Worm (Caenorhabditis elegans): ENCODE data around the gene F28H7.2.

F28H7.2 gene

DNA sequence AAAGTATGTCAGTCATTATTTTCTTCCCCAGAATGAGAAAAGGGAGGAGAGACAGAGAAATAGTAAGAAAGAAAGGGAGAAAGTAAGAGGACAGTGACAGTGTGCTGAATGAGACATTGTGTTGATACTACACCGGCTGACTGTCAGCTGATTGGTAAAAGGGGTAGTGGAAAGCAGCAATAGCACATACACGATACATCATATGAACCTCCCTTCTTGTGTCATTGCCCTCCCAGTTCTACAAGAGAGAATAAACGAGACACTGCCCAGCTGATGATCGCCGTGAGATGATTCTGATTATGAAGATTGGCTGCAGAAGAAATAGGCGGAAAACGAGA is 27.9 kb upstream of the F28H7.2 start (continued):
- 0 out of 2 replicates have a peak, but pooled peaks have one; percentile 30 for TF ChIP-seq pbrm-1 (GFP tag; IDR thresholded peaks at IDR 0.05)
- TF ChIP-seq C17E4.6 (GFP tag; IDR thresholded peaks at IDR 0.05) = no peak
- no peak for TF ChIP-seq nhr-120 (GFP tag; IDR thresholded peaks at IDR 0.05)
- TF ChIP-seq madf-3 (GFP tag; IDR thresholded peaks at IDR 0.05) = no peak
- no peak for TF ChIP-seq cebp-1 (GFP tag; IDR thresholded peaks at IDR 0.05)
- peak; percentile 82 for TF ChIP-seq cebp-1 (tag; optimal IDR thresholded peaks at IDR 0.05)
- TF ChIP-seq rcor-1 (GFP tag; IDR thresholded peaks at IDR 0.05) = 0 out of 2 replicates have a peak, but pooled peaks have one; percentile 3
- TF ChIP-seq nhr-90 (tag; optimal IDR thresholded peaks at IDR 0.05) = no peak
- no peak for TF ChIP-seq rpc-1 (optimal IDR thresholded peaks at IDR 0.05)
- no peak for TF ChIP-seq rpc-1 (tag; optimal IDR thresholded peaks at IDR 0.05)
- no peak for TF ChIP-seq T07F8.4 (tag; optimal IDR thresholded peaks at IDR 0.05)
- TF ChIP-seq nhr-27 (tag; optimal IDR thresholded peaks at IDR 0.05) = no peak
- no peak for TF ChIP-seq Y56A3A.18 (GFP tag; IDR thresholded peaks at IDR 0.05)
- TF ChIP-seq unc-62 (GFP tag; optimal IDR thresholded peaks at IDR 0.05) = peak; percentile 40
- no peak for TF ChIP-seq F10E7.11 (tag; optimal IDR thresholded peaks at IDR 0.05)
- no peak for TF ChIP-seq unc-130 (GFP tag; optimal IDR thresholded peaks at IDR 0.05)
- no peak for TF ChIP-seq lin-26 (GFP tag; IDR thresholded peaks at IDR 0.05)
- no peak for TF ChIP-seq nfyb-1 (GFP tag; IDR thresholded peaks at IDR 0.05)
- no peak for TF ChIP-seq ZK185.1 (tag; optimal IDR thresholded peaks at IDR 0.05; ENCODE audit: poor library complexity, severe bottlenecking)
- TF ChIP-seq cebp-2 (GFP tag; IDR thresholded peaks at IDR 0.05) = no peak
- TF ChIP-seq ztf-22 (GFP tag; optimal IDR thresholded peaks at IDR 0.05) = no peak
- no peak for TF ChIP-seq F52B5.7 (tag; optimal IDR thresholded peaks at IDR 0.05)
- no peak for TF ChIP-seq snpc-4 (GFP tag; optimal IDR thresholded peaks at IDR 0.05)
- TF ChIP-seq snpc-4 (tag; optimal IDR thresholded peaks at IDR 0.05) = peak in 2 of 4 experiments; percentile 9 to 18
- TF ChIP-seq lin-54 (GFP tag; optimal IDR thresholded peaks at IDR 0.05) = no peak
- TF ChIP-seq K12H6.12 (tag; optimal IDR thresholded peaks at IDR 0.05) = no peak
- peak; percentile 24 for TF ChIP-seq lin-40 (tag; optimal IDR thresholded peaks at IDR 0.05)
- TF ChIP-seq nfya-1 (tag; optimal IDR thresholded peaks at IDR 0.05; ENCODE audit: borderline replicate concordance, insufficient read depth) = no peak
- TF ChIP-seq ceh-27 (GFP tag; optimal IDR thresholded peaks at IDR 0.05) = peak; percentile 44
- TF ChIP-seq attf-5 (GFP tag; optimal IDR thresholded peaks at IDR 0.05) = peak; percentile 49

DNA sequence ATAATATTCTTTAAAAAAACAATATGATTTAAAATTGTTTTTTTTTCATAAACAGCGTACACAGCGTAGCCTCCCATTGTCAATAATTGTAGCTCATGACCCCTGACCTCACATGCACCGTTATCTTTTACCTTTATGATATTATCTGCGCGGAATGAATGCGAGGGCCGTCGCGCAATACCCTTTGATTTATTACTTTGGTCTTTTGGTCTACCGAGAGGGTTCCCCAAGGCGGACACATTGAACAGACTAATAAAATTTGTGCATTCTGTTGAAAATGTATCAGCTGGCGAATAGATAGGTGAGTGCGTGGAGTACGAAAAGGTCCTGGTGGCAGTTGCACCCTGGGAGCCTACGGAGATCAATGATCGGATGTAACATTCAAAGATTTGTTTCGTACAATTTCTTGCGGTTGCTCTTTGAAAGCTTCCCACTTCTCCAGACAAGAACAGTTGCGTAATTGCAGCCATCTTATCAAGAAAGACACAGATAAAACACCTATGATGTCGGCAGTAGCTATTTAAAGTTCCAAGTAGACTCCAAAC is 27.3 kb upstream of the F28H7.2 start:
- no peak for TF ChIP-seq hmg-1.2 (GFP tag; IDR thresholded peaks at IDR 0.05)

DNA sequence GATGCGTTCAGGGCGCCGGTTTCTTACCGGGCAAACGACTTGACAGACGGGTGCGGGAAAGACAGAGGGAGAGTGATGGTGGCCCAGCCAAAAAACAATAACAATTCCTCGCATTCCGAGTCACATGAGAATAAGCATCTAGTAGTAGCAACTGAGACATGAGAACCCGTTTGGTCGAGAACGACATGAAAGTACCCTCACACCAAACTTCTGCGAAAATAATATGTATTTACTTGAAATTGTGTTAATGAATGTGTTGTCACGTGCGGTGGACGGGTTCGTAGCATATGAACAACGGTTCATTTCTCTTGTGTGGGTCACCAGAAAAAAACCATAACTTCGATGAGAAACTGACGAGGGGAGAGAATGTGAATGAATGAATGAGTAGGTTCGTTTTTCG is 26.8 kb upstream of the F28H7.2 start:
- no peak for TF ChIP-seq ztf-6 (GFP tag; IDR thresholded peaks at IDR 0.05)

DNA sequence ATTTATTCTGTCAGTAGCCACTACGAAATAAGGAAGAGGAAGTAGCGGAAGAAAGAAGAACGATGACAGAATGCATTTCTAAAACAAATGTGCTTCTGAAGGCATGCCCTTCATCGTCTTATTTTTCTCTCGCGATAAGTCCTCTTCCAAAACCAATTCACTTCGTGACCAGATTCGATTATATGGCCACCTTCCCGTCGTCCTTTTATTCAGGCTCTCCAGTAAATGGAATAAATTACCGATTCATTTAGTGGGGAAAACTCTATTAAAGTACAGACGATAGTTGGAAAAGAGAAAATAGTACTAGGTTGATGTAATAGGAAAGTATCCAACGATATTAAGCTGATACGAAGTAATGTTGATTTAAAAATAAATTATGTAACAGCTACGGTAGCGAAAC is 26.4 kb upstream of the F28H7.2 start:
- TF ChIP-seq nhr-179 (tag; optimal IDR thresholded peaks at IDR 0.05) (no peak), hsf-1 (GFP tag; IDR thresholded peaks at IDR 0.05) (no peak), snpc-3.4 (tag; optimal IDR thresholded peaks at IDR 0.05) (no peak), F55B11.4 (tag; optimal IDR thresholded peaks at IDR 0.05; ENCODE audit: borderline replicate concordance, insufficient read depth) (no peak), rec-8 (tag; optimal IDR thresholded peaks at IDR 0.05) (no peak), lin-54 (GFP tag; optimal IDR thresholded peaks at IDR 0.05) (no peak), sdz-38 (tag; optimal IDR thresholded peaks at IDR 0.05) (no peak), egrh-3 (GFP tag; IDR thresholded peaks at IDR 0.05) (no peak), attf-3 (GFP tag; conservative IDR thresholded peaks at IDR 0.05) (no peak), xnd-1 (tag; optimal IDR thresholded peaks at IDR 0.05) (no peak), madf-10 (tag; optimal IDR thresholded peaks at IDR 0.05) (no peak), gei-17 (GFP tag; optimal IDR thresholded peaks at IDR 0.05) (no peak), nfyb-1 (GFP tag; IDR thresholded peaks at IDR 0.05) (no peak), F33H1.4 (GFP tag; IDR thresholded peaks at IDR 0.05) (no peak), ceh-100 (GFP tag; IDR thresholded peaks at IDR 0.05) (no peak)
